Worm (Caenorhabditis elegans): ENCODE measurements around the gene ZK757.10.

The ZK757.10 gene

ce11 chrIII:9930406-9930805 lies 53.4 kb downstream of the ZK757.10 start (continued):
- TF ChIP-seq T26A8.4 (GFP tag; IDR thresholded peaks at IDR 0.05) (peak; percentile 22; the same call in 1 of the 2 replicates), pqm-1 (tag; optimal IDR thresholded peaks at IDR 0.05) (peak; percentile 95), php-3 (GFP tag; IDR thresholded peaks at IDR 0.05) (peak; percentile 60), mep-1 (tag; optimal IDR thresholded peaks at IDR 0.05) (peak; percentile 56), nhr-111 (GFP tag; optimal IDR thresholded peaks at IDR 0.05) (no peak), lin-29 (GFP tag; IDR thresholded peaks at IDR 0.05) (no peak), fkh-10 (GFP tag; optimal IDR thresholded peaks at IDR 0.05) (no peak), ceh-62 (tag; optimal IDR thresholded peaks at IDR 0.05) (no peak), nhr-10 (tag; optimal IDR thresholded peaks at IDR 0.05) (no peak), saeg-2 (GFP tag; IDR thresholded peaks at IDR 0.05) (0 out of 2 replicates have a peak, but pooled peaks have one; percentile 51), aly-2 (tag; optimal IDR thresholded peaks at IDR 0.05) (no peak), tag-97 (GFP tag; IDR thresholded peaks at IDR 0.05) (no peak), nhr-76 (tag; optimal IDR thresholded peaks at IDR 0.05) (no peak), lim-7 (GFP tag; IDR thresholded peaks at IDR 0.05) (no peak), fos-1 (tag; optimal IDR thresholded peaks at IDR 0.05) (no peak), skn-1 (tag; optimal IDR thresholded peaks at IDR 0.05) (no peak), lin-1 (GFP tag; IDR thresholded peaks at IDR 0.05) (peak; percentile 36; the same call in 1 of the 2 replicates), vab-7 (GFP tag; IDR thresholded peaks at IDR 0.05) (no peak), hlh-11 (tag; optimal IDR thresholded peaks at IDR 0.05) (peak; percentile 85), attf-4 (tag; optimal IDR thresholded peaks at IDR 0.05) (no peak), ceh-32 (tag; optimal IDR thresholded peaks at IDR 0.05; ENCODE audit: poor library complexity) (no peak), jun-1 (tag; optimal IDR thresholded peaks at IDR 0.05) (no peak), zag-1 (tag; optimal IDR thresholded peaks at IDR 0.05) (no peak), nhr-77 (tag; optimal IDR thresholded peaks at IDR 0.05) (peak; percentile 40), nhr-28 (tag; optimal IDR thresholded peaks at IDR 0.05) (peak; percentile 63), tra-1 (GFP tag; IDR thresholded peaks at IDR 0.05) (0 out of 2 replicates have a peak, but pooled peaks have one; percentile 70), Y75B8A.6 (GFP tag; IDR thresholded peaks at IDR 0.05) (no peak), nhr-102 (tag; optimal IDR thresholded peaks at IDR 0.05) (peak; percentile 57), lin-15B (tag; optimal IDR thresholded peaks at IDR 0.05) (no peak), nhr-48 (tag; optimal IDR thresholded peaks at IDR 0.05) (peak; percentile 80), dmd-9 (GFP tag; IDR thresholded peaks at IDR 0.05) (no peak), duxl-1 (tag; optimal IDR thresholded peaks at IDR 0.05; ENCODE audit: poor library complexity) (no peak), ZK337.2 (GFP tag; IDR thresholded peaks at IDR 0.05) (no peak), ZK546.5 (tag; optimal IDR thresholded peaks at IDR 0.05) (no peak), ctbp-1 (GFP tag; IDR thresholded peaks at IDR 0.05) (no peak), zfp-3 (GFP tag; conservative IDR thresholded peaks at IDR 0.05) (no peak), dve-1 (tag; optimal IDR thresholded peaks at IDR 0.05; ENCODE audit: insufficient read depth) (peak; percentile 87), dpl-1 (GFP tag; optimal IDR thresholded peaks at IDR 0.05) (peak; percentile 27), mxl-2 (GFP tag; conservative IDR thresholded peaks at IDR 0.05) (no peak), snpc-1.2 (GFP tag; IDR thresholded peaks at IDR 0.05) (no peak), ztf-7 (tag; optimal IDR thresholded peaks at IDR 0.05) (no peak), madf-9 (GFP tag; conservative IDR thresholded peaks at IDR 0.05) (no peak), Y105C5A.15 (GFP tag; IDR thresholded peaks at IDR 0.05) (no peak), daf-8 (GFP tag; IDR thresholded peaks at IDR 0.05) (no peak), hif-1 (tag; optimal IDR thresholded peaks at IDR 0.05) (no peak), nhr-11 (tag; optimal IDR thresholded peaks at IDR 0.05) (no peak), egl-43 (GFP tag; IDR thresholded peaks at IDR 0.05) (no peak), F37D6.2 (tag; optimal IDR thresholded peaks at IDR 0.05) (no peak), ama-1 (optimal IDR thresholded peaks at IDR 0.05) (no peak), lin-13 (GFP tag; optimal IDR thresholded peaks at IDR 0.05) (no peak), madf-5 (GFP tag; IDR thresholded peaks at IDR 0.05) (no peak), F26F4.8 (GFP tag; conservative IDR thresholded peaks at IDR 0.05) (no peak), zip-11 (GFP tag; IDR thresholded peaks at IDR 0.05) (no peak)
